Fruit fly (Drosophila melanogaster) whole organism, adult: ENCODE measurements around the gene Vps29.

Source experiments
- CG11617 ChIP-seq: fragments of 200-800 bp; sonication (Bioruptor generic); optimal IDR thresholded peaks from 2 replicates; lab custom pipeline; 2017; ENCODE audit warnings: mild to moderate bottlenecking, missing biosample characterization, missing genetic modification reagents, missing genetic modification characterization
- CG12768 ChIP-seq: fragments of 200-800 bp; sonication (Bioruptor generic); optimal IDR thresholded peaks from 2 replicates; lab custom pipeline; 2017; ENCODE audit warnings: missing biosample characterization, missing genetic modification characterization, mild to moderate bottlenecking, moderate library complexity, missing genetic modification reagents
- CG14711 ChIP-seq: fragments of 200-800 bp; sonication (Bioruptor generic); optimal IDR thresholded peaks from 2 replicates; lab custom pipeline; 2018; ENCODE audit warnings: missing biosample characterization, mild to moderate bottlenecking, missing genetic modification characterization, moderate library complexity
- CG1620 ChIP-seq: fragments of 200-800 bp; sonication (Bioruptor generic); optimal IDR thresholded peaks from 2 replicates; lab custom pipeline; 2016; ENCODE audit warnings: missing biosample characterization, missing genetic modification characterization
- CG33017 ChIP-seq: fragments of 200-800 bp; sonication (Bioruptor generic); optimal IDR thresholded peaks from 2 replicates; lab custom pipeline; 2018; ENCODE audit warnings: missing biosample characterization, mild to moderate bottlenecking, missing genetic modification characterization, moderate library complexity
- CG5204 ChIP-seq: fragments of 200-800 bp; sonication (Bioruptor generic); optimal IDR thresholded peaks from 2 replicates; lab custom pipeline; 2016; ENCODE audit warnings: missing biosample characterization, missing genetic modification characterization
- CG7045 ChIP-seq: fragments of 200-800 bp; sonication (Bioruptor generic); optimal IDR thresholded peaks from 2 replicates; lab custom pipeline; 2017; ENCODE audit warnings: missing biosample characterization, mild to moderate bottlenecking, missing genetic modification characterization
- CG7101 ChIP-seq: fragments of 200-800 bp; sonication (Bioruptor generic); optimal IDR thresholded peaks from 2 replicates; lab custom pipeline; 2018; ENCODE audit warnings: missing biosample characterization, mild to moderate bottlenecking, missing genetic modification characterization, moderate library complexity
- Clk ChIP-seq: fragments of 200-800 bp; sonication (Bioruptor generic); optimal IDR thresholded peaks from 2 replicates; lab custom pipeline; 2017; ENCODE audit warnings: missing biosample characterization, missing genetic modification characterization
- Crg-1 ChIP-seq: fragments of 200-800 bp; sonication (Bioruptor generic); optimal IDR thresholded peaks from 2 replicates; lab custom pipeline; 2016; ENCODE audit warnings: missing biosample characterization, missing genetic modification characterization
- Hr96 ChIP-seq: fragments of 200-800 bp; sonication (Bioruptor generic); optimal IDR thresholded peaks from 2 replicates; lab custom pipeline; 2016; ENCODE audit warnings: missing biosample characterization, missing genetic modification characterization
- Mnt ChIP-seq: fragments of 200-800 bp; sonication (Bioruptor generic); optimal IDR thresholded peaks from 2 replicates; lab custom pipeline; 2016; ENCODE audit warnings: missing biosample characterization, mild to moderate bottlenecking, missing genetic modification characterization
- bab1 ChIP-seq: fragments of 200-800 bp; sonication (Bioruptor generic); optimal IDR thresholded peaks from 3 replicates; lab custom pipeline; 2019; ENCODE audit warnings: missing biosample characterization, mild to moderate bottlenecking, missing genetic modification characterization, moderate library complexity
- cic ChIP-seq: fragments of 200-800 bp; sonication (Bioruptor generic); optimal IDR thresholded peaks from 2 replicates; lab custom pipeline; 2017; ENCODE audit warnings: missing biosample characterization, mild to moderate bottlenecking, missing genetic modification characterization, moderate library complexity
- cnc ChIP-seq, 2 experiments: fragments of >200 bp; optimal IDR thresholded peaks; 2 replicates each; lab custom pipeline; 2017
- kay ChIP-seq: fragments of 200-800 bp; sonication (Bioruptor generic); peaks from one replicate; lab custom pipeline; 2016; ENCODE audit warnings: missing biosample characterization, missing genetic modification characterization, borderline replicate concordance
- ovo ChIP-seq: fragments of 200-800 bp; sonication (Bioruptor generic); optimal IDR thresholded peaks from 2 replicates; lab custom pipeline; 2016; ENCODE audit warnings: missing biosample characterization, missing genetic modification characterization
- pad ChIP-seq: fragments of 200-800 bp; sonication (Bioruptor generic); optimal IDR thresholded peaks from 3 replicates; lab custom pipeline; 2017; ENCODE audit warnings: missing biosample characterization, missing genetic modification characterization, mild to moderate bottlenecking, moderate library complexity, missing genetic modification reagents
- tj ChIP-seq: fragments of 200-800 bp; sonication (Bioruptor generic); optimal IDR thresholded peaks from 3 replicates; lab custom pipeline; 2017; ENCODE audit warnings: missing biosample characterization, mild to moderate bottlenecking, missing genetic modification characterization, moderate library complexity
- toe ChIP-seq: fragments of 200-800 bp; sonication (Bioruptor generic); optimal IDR thresholded peaks from 2 replicates; lab custom pipeline; 2016; ENCODE audit warnings: missing biosample characterization, missing genetic modification characterization

Vps29 gene

DNA sequence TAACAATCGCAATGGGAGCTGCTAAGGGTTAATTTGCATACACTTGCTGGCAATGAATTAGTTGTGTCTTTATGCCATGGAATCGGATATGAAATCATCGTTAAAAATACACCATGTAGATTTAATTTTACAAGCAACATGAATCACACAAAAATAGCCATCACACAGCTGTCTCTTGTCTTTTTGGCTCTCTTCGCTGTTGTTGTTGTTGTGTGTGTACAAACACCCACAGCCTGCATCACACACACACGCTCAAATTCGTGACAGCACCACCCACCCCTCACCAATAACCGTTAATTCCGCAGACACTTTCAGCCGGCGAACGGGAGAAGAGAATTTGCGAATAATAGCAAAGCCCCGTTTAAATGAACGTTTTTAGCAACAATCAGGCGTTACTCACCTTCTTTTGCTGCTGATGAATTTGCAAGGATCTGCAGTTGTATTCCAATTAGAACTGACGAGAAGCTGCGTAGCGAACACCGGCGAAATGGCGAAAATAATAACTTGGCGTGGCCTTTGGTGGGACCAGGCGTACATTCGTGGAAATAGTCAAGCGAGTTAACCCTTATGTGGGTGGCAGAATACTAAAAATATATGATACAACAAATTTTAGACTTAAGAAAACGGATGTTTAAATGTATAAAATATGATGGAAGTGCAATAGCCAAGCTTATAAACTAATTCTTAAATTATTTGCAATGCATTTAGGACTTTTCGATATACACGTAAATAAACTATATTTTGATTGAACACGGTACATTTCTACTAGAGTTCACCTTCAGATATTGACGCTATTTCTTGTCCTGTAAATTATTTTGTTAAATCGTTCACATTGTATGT is 7.3 kb downstream of the Vps29 start, which contains the start of gene capt:
Gene capt, minus strand, starts transcription at position 584 of the 840 bp plus-strand sequence.
- TF ChIP-seq kay (no peak), cic (GFP tag; lab: Kevin White, UChicago) (peak; percentile 39), Mnt (GFP tag; lab: Kevin White, UChicago) (peak; percentile 75), pad (GFP tag; lab: Kevin White, UChicago) (peak; percentile 97), Clk (GFP tag; lab: Kevin White, UChicago) (no peak), bab1 (GFP tag; lab: Kevin White, UChicago) (no peak), CG11617 (GFP tag; lab: Kevin White, UChicago) (no peak), tj (peak; percentile 75), CG14711 (tag; lab: Kevin White, UChicago) (peak; percentile 19), cnc (optimal IDR thresholded peaks at IDR 0.05; lab: Kevin White, UChicago) (no peak), CG1620 (GFP tag; lab: Kevin White, UChicago) (peak; percentile 6), CG5204 (GFP tag; lab: Kevin White, UChicago) (no peak), CG7045 (peak; percentile 20), CG7101 (tag; lab: Kevin White, UChicago) (peak; percentile 44), toe (GFP tag; lab: Kevin White, UChicago) (no peak), Hr96 (GFP tag; lab: Kevin White, UChicago) (peak; percentile 7), CG33017 (tag; lab: Kevin White, UChicago) (peak; percentile 21), Crg-1 (GFP tag; lab: Kevin White, UChicago) (no peak), ovo (peak; percentile 87), CG12768 (GFP tag; lab: Kevin White, UChicago) (no peak)

DNA sequence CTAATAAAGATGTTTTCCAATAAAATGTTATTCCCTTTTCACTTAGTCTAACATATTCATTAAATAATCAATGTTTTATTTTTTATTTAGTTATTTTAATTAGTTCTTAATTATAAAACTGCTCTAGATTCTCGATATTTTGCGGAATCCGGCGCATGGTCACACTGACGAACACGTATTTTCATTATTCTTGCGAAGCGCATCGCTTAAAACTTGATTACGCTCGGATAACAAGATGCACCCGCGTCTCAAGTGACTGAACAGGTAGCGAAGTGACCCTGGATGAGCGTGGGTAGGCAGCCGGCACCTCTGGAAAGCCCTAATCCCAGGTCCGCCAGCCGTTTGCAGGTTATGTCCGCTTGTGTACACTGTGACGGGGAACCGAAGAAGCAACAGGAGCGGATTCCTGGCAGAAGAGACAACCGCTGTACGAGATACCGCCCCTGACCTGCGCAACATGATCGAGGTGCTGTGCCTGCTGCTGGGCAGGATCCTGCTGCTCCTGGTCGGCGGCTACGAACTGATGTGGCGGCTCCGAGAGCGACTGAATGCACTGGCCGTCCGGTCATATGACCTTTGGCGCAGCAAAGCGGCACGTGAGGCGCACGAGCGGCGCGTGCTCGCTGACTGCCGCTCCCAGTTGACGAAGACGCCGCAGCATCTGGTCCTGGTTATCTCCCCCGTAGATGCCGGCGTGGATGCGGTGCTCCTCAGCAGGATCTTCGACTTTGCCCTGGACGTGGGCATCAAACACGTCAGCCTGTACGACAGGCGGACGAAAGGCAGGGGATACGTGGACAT is 8.2 kb downstream of the Vps29 start, which contains the start of gene Tango14:
Gene Tango14, plus strand, starts transcription at position 143 of the 801 bp plus-strand sequence.
- TF ChIP-seq pad (GFP tag; lab: Kevin White, UChicago): no peak
- TF ChIP-seq ovo: no peak
- TF ChIP-seq cic (GFP tag; lab: Kevin White, UChicago): no peak

DNA sequence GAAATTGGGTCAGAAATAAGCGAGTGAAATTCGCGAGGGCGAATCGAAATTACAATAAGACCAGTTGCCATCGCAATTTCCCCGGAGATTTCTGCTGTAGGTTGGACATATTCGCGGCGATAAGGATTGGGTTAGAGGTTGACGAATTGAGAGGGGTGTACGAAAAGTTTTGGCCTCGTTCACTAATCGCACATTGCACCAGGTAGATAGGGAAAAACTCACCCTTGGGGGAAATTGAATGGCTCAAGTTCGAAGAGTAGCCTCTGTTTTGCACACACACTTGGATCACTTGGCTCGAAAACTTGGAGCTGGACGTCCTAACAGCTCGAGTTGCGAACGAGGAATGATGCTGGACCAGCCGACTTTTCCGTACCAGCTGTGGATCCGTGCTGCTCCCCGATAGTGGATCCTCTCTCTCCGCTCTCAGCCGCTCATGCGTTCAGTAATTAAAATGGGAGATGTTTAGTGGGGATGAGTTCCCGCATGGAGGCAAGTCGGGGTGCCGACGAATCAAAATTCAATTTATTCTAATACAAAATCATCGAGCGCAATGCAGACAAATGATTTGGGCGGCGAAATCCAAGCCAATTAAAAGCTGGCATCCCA is 13.1 kb downstream of the Vps29 start, which contains the start of gene CG5080:
Gene CG5080, minus strand, starts transcription at position 349 of the 606 bp plus-strand sequence.
- no peak for TF ChIP-seq pad (GFP tag; lab: Kevin White, UChicago)
- no peak for TF ChIP-seq CG33017 (tag; lab: Kevin White, UChicago)
- no peak for TF ChIP-seq Hr96 (GFP tag; lab: Kevin White, UChicago)
- TF ChIP-seq CG7045: no peak

DNA sequence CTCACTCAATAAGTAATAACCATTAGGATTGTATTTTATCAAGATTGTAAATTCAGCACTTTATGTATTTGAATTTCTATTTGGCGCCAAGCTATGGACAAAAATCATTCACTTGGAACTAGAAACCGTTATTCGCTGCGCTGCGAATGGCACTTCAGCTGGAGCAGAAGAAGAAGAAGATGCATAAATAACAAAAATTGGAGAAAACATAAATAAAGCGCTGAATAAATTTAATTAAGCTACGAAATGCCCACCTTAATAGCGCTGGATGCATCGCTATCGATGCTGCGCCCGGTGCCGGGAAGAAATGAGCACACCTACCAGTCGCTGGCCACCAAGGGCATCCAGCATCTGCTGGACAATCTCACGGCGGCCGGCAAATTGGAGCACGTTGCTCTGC is 13.7 kb downstream of the Vps29 start, which contains the start of gene IntS14:
Gene IntS14, plus strand, starts transcription at position 150 of the 400 bp plus-strand sequence.
- TF ChIP-seq CG7101 (tag; lab: Kevin White, UChicago): no peak
- TF ChIP-seq ovo: peak; percentile 92
- peak; percentile 13 for TF ChIP-seq bab1 (GFP tag; lab: Kevin White, UChicago)
- peak; percentile 88 for TF ChIP-seq tj

DNA sequence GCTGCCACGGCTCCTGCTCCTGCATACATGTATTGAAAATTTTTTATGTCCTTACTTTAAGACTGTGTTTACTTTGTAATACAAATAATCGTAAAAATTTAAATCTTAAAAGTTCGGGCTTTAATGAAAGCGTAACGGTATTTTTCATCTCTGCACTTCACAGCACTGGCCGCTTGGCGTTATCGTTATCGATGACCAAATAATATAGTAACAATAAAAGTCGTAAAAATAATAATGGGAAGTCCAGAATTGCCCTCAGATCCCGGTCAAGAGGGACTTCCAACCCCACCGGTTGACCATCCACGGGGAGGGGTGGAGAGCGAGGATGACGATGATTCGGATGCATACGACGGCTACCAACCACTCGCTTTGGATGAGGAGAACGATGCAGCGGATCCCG is 15.8 kb downstream of the Vps29 start, which contains the start of gene CG14341:
Gene CG14341, plus strand, starts transcription at position 181 of the 400 bp plus-strand sequence.
- no peak for TF ChIP-seq ovo
- no peak for TF ChIP-seq cnc (optimal IDR thresholded peaks at IDR 0.05; lab: Kevin White, UChicago)
- no peak for TF ChIP-seq Hr96 (GFP tag; lab: Kevin White, UChicago)
- no peak for TF ChIP-seq Mnt (GFP tag; lab: Kevin White, UChicago)

DNA sequence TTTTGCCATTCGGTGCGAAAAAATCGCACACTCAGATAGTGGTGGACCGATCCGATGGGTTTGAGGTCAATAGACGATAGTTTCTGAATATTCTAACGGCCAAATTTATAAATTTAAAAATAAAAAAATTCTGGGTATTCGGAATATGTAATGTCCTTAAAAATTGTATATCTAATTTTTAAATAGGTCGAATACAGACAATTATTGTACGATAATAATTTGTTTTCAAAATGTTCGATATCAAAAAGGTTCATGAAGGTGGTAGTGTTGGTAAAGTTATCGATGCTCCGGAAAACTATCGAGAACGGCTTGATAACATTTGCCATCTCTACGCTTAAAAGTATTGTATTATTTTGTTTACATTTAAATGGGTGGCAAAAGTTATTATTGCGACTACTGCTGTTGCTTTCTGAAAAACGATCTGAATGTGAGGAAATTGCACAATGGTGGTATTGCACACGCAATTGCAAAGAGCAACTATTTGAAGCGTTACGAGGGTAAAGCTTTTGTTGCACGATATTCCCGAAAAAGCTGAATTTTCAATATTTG is 19.4 kb downstream of the Vps29 start, which contains the start of the genes CG31922 and Plap:
Gene CG31922, plus strand, starts transcription at position 315 of the 549 bp plus-strand sequence.
Gene Plap, minus strand, starts transcription at position 499 of the 549 bp plus-strand sequence.
- TF ChIP-seq CG5204 (GFP tag; lab: Kevin White, UChicago) (no peak), kay (no peak), Clk (GFP tag; lab: Kevin White, UChicago) (peak; percentile 53), toe (GFP tag; lab: Kevin White, UChicago) (peak; percentile 92), pad (GFP tag; lab: Kevin White, UChicago) (peak; percentile 62), CG12768 (GFP tag; lab: Kevin White, UChicago) (peak; percentile 80), Mnt (GFP tag; lab: Kevin White, UChicago) (peak; percentile 77), tj (peak; percentile 89), Hr96 (GFP tag; lab: Kevin White, UChicago) (peak; percentile 80), Crg-1 (GFP tag; lab: Kevin White, UChicago) (peak; percentile 77), CG7045 (peak; percentile 66), cnc (optimal IDR thresholded peaks at IDR 0.05; lab: Kevin White, UChicago) (no peak), CG1620 (GFP tag; lab: Kevin White, UChicago) (peak; percentile 90), CG11617 (GFP tag; lab: Kevin White, UChicago) (peak; percentile 79), CG14711 (tag; lab: Kevin White, UChicago) (peak; percentile 56), CG7101 (tag; lab: Kevin White, UChicago) (peak; percentile 78), CG33017 (tag; lab: Kevin White, UChicago) (peak; percentile 65), bab1 (GFP tag; lab: Kevin White, UChicago) (peak; percentile 69), cic (GFP tag; lab: Kevin White, UChicago) (peak; percentile 92), ovo (peak; percentile 74)
